Fruit fly (Drosophila melanogaster) whole organism, embryonic: ENCODE measurements around the gene Syx1A.

Experiments
- CG10462 ChIP-seq: fragments of 200-800 bp; sonication (Bioruptor generic); optimal IDR thresholded peaks from 2 replicates; lab custom pipeline; 2016; ENCODE audit warnings: missing biosample characterization, missing genetic modification characterization
- CG11504 ChIP-seq: fragments of 200-800 bp; sonication (Bioruptor generic); optimal IDR thresholded peaks from 3 replicates; lab custom pipeline; 2019; ENCODE audit warnings: missing biosample characterization, mild to moderate bottlenecking, missing genetic modification characterization, moderate library complexity
- CG12071 ChIP-seq: fragments of 200-800 bp; sonication (Bioruptor generic); optimal IDR thresholded peaks from 3 replicates; lab custom pipeline; 2018; ENCODE audit warnings: missing biosample characterization, mild to moderate bottlenecking, missing genetic modification characterization
- CG14441 ChIP-seq: fragments of 200-800 bp; sonication (Bioruptor generic); IDR thresholded peaks from 2 replicates; pipeline ENCODE4 v1.3.6; 2022; ENCODE audit warnings: missing biosample characterization, missing genetic modification characterization
- CG16779 ChIP-seq: fragments of 200-800 bp; sonication (Bioruptor generic); IDR thresholded peaks from 2 replicates; pipeline ENCODE4 v1.3.6; 2022; ENCODE audit warnings: missing biosample characterization, missing genetic modification characterization
- CG17912 ChIP-seq: fragments of 200-800 bp; sonication (Bioruptor generic); optimal IDR thresholded peaks from 2 replicates; lab custom pipeline; 2018; ENCODE audit warnings: missing biosample characterization, mild to moderate bottlenecking, missing genetic modification characterization
- CG18262 ChIP-seq: fragments of 200-800 bp; optimal IDR thresholded peaks from 3 replicates; lab custom pipeline; 2019; ENCODE audit warnings: missing biosample characterization, mild to moderate bottlenecking, missing genetic modification characterization, moderate library complexity
- CG31388 ChIP-seq: fragments of 200-800 bp; sonication (Bioruptor generic); optimal IDR thresholded peaks from 2 replicates; lab custom pipeline; 2016; ENCODE audit warnings: missing biosample characterization, missing genetic modification characterization
- CG34224 ChIP-seq: fragments of 200-800 bp; sonication (Bioruptor generic); IDR thresholded peaks from 3 replicates; pipeline ENCODE4 v1.3.6; 2022; ENCODE audit warnings: missing biosample characterization, missing genetic modification characterization; ENCODE audit not compliant: partially characterized antibody
- CG34376 ChIP-seq: fragments of 200-800 bp; sonication (Bioruptor generic); optimal IDR thresholded peaks from 2 replicates; lab custom pipeline; 2018; ENCODE audit warnings: missing biosample characterization, mild to moderate bottlenecking, missing genetic modification characterization
- CG3726 ChIP-seq: fragments of 200-800 bp; sonication (Bioruptor generic); IDR thresholded peaks from 3 replicates; pipeline ENCODE4, ENCODE4 v1.3.6; 2022; ENCODE audit warnings: missing biosample characterization, missing genetic modification characterization
- CG3995 ChIP-seq: fragments of 200-800 bp; sonication (Bioruptor generic); optimal IDR thresholded peaks from 3 replicates; lab custom pipeline; 2016; ENCODE audit warnings: missing biosample characterization, missing genetic modification characterization
- CG4820 ChIP-seq: fragments of 200-800 bp; sonication (Bioruptor generic); optimal IDR thresholded peaks from 3 replicates; lab custom pipeline; 2016; ENCODE audit warnings: missing biosample characterization, missing genetic modification characterization
- CG5180 ChIP-seq: fragments of 200-800 bp; sonication (Bioruptor generic); optimal IDR thresholded peaks from 3 replicates; lab custom pipeline; 2017; ENCODE audit warnings: missing biosample characterization, missing genetic modification characterization, mild to moderate bottlenecking, moderate library complexity, missing genetic modification reagents
- CG6813 ChIP-seq: fragments of 200-800 bp; sonication (Bioruptor generic); optimal IDR thresholded peaks from 2 replicates; lab custom pipeline; 2017; ENCODE audit warnings: missing biosample characterization, missing genetic modification characterization, mild to moderate bottlenecking, moderate library complexity, missing genetic modification reagents
- CG7745 ChIP-seq: fragments of 200-800 bp; sonication (Bioruptor generic); optimal IDR thresholded peaks from 2 replicates; lab custom pipeline; 2018; ENCODE audit warnings: missing biosample characterization, mild to moderate bottlenecking, missing genetic modification characterization, moderate library complexity
- CG9437 ChIP-seq: fragments of 200-800 bp; sonication (Bioruptor generic); optimal IDR thresholded peaks from 2 replicates; lab custom pipeline; 2018; ENCODE audit warnings: missing biosample characterization, mild to moderate bottlenecking, missing genetic modification characterization
- CG9876 ChIP-seq: fragments of 200-800 bp; sonication (Bioruptor generic); optimal IDR thresholded peaks from 2 replicates; lab custom pipeline; 2016; ENCODE audit warnings: missing biosample characterization, missing genetic modification characterization
- CG9932 ChIP-seq: fragments of 200-800 bp; sonication (Bioruptor generic); IDR thresholded peaks from 2 replicates; pipeline ENCODE4 v1.3.6; 2022; ENCODE audit warnings: missing biosample characterization, missing genetic modification characterization
- CTCF ChIP-seq: fragments of 200-800 bp; sonication (Bioruptor generic); optimal IDR thresholded peaks from 2 replicates; lab custom pipeline; 2017; ENCODE audit warnings: missing biosample characterization, mild to moderate bottlenecking, missing genetic modification characterization, moderate library complexity
- E2f2 ChIP-seq: fragments of 200-800 bp; sonication (Bioruptor generic); IDR thresholded peaks from 2 replicates; pipeline ENCODE4 v1.3.6; 2022; ENCODE audit warnings: missing biosample characterization, missing genetic modification characterization
- Hey ChIP-seq: fragments of 200-800 bp; sonication (Bioruptor generic); optimal IDR thresholded peaks from 3 replicates; lab custom pipeline; 2018; ENCODE audit warnings: missing biosample characterization, mild to moderate bottlenecking, missing genetic modification characterization
- Hr51 ChIP-seq, 2 experiments: fragments of 200-800 bp; sonication (Bioruptor generic); optimal IDR thresholded peaks; 2 replicates in 1 of 2; 3 replicates in 1 of 2; lab custom pipeline; 2016 to 2018; ENCODE audit warnings: missing biosample characterization in 2 of 2, missing genetic modification characterization in 2 of 2, mild to moderate bottlenecking in 1 of 2, moderate library complexity in 1 of 2
- Hsf ChIP-seq: fragments of 200-800 bp; sonication (Bioruptor generic); optimal IDR thresholded peaks from 3 replicates; lab custom pipeline; 2016; ENCODE audit warnings: missing biosample characterization, missing genetic modification characterization
- MBD-R2 ChIP-seq: fragments of 200-800 bp; sonication (Bioruptor generic); IDR thresholded peaks from 2 replicates; pipeline ENCODE4 v1.3.6; 2022; ENCODE audit warnings: missing biosample characterization, missing genetic modification characterization
- Med ChIP-seq: fragments of 200-800 bp; sonication (Bioruptor generic); peaks from one replicate; lab custom pipeline; 2016; ENCODE audit warnings: missing biosample characterization, missing genetic modification characterization, mild to moderate bottlenecking, inconsistent platforms, moderate library complexity
- Sin3A ChIP-seq: fragments of >200 bp; optimal IDR thresholded peaks from 2 replicates; lab custom pipeline; 2018
- Sox100B ChIP-seq: fragments of 200-800 bp; sonication (Bioruptor generic); optimal IDR thresholded peaks from 3 replicates; lab custom pipeline; 2018; ENCODE audit warnings: missing biosample characterization, mild to moderate bottlenecking, missing genetic modification characterization
- Stat92E ChIP-seq, 3 experiments: fragments of >200 bp in 2 of 3; fragments of 200-800 bp in 1 of 3; sonication (Bioruptor generic) in 1 of 3; optimal IDR thresholded peaks; 2 replicates each; lab custom pipeline; 2017 to 2019; ENCODE audit warnings: missing biosample characterization in 3 of 3, missing genetic modification characterization in 3 of 3, mild to moderate bottlenecking in 1 of 3, moderate library complexity in 1 of 3
- ac ChIP-seq: fragments of 200-800 bp; sonication (Bioruptor generic); optimal IDR thresholded peaks from 3 replicates; lab custom pipeline; 2017; ENCODE audit warnings: missing biosample characterization, mild to moderate bottlenecking, missing genetic modification characterization
- ase ChIP-seq: fragments of 200-800 bp; sonication (Bioruptor generic); IDR thresholded peaks from 3 replicates; pipeline ENCODE4 v1.3.6; 2022; ENCODE audit warnings: missing biosample characterization, missing genetic modification characterization
- chif ChIP-seq, 2 experiments: fragments of 200-800 bp; sonication (Bioruptor generic); optimal IDR thresholded peaks; 3 replicates each; lab custom pipeline; 2016; ENCODE audit warnings: missing biosample characterization in 2 of 2, missing genetic modification characterization in 2 of 2
- chm ChIP-seq: fragments of 200-800 bp; sonication (Bioruptor generic); IDR thresholded peaks from 2 replicates; pipeline ENCODE4 v1.3.6; 2022; ENCODE audit warnings: missing biosample characterization, missing genetic modification characterization
- chn ChIP-seq: fragments of 200-800 bp; sonication (Bioruptor generic); optimal IDR thresholded peaks from 2 replicates; lab custom pipeline; 2016; ENCODE audit warnings: missing biosample characterization, missing genetic modification characterization
- cwo ChIP-seq: fragments of 200-800 bp; sonication (Bioruptor generic); optimal IDR thresholded peaks from 3 replicates; lab custom pipeline; 2017; ENCODE audit warnings: missing biosample characterization, missing genetic modification characterization, mild to moderate bottlenecking, moderate library complexity, missing genetic modification reagents
- da ChIP-seq: fragments of 200-800 bp; sonication (Bioruptor generic); optimal IDR thresholded peaks from 2 replicates; lab custom pipeline; 2016; ENCODE audit warnings: missing biosample characterization, missing genetic modification characterization
- dati ChIP-seq: fragments of 200-800 bp; sonication (Bioruptor generic); IDR thresholded peaks from 2 replicates; pipeline ENCODE4 v1.3.6; 2022; ENCODE audit warnings: missing biosample characterization, missing genetic modification characterization
- exex ChIP-seq: fragments of 200-800 bp; sonication (Bioruptor generic); optimal IDR thresholded peaks from 4 replicates; lab custom pipeline; 2018; ENCODE audit warnings: missing biosample characterization, mild to moderate bottlenecking, missing genetic modification characterization, moderate library complexity
- fd96Cb ChIP-seq: fragments of 200-800 bp; sonication (Bioruptor generic); optimal IDR thresholded peaks from 2 replicates; lab custom pipeline; 2018; ENCODE audit warnings: missing biosample characterization, mild to moderate bottlenecking, missing genetic modification characterization, moderate library complexity
- gfzf ChIP-seq: fragments of 200-800 bp; sonication (Bioruptor generic); optimal IDR thresholded peaks from 2 replicates; lab custom pipeline; 2016; ENCODE audit warnings: missing biosample characterization, mild to moderate bottlenecking, missing genetic modification characterization, moderate library complexity
- kay ChIP-seq: fragments of 200-800 bp; sonication (Bioruptor generic); optimal IDR thresholded peaks from 2 replicates; lab custom pipeline; 2016; ENCODE audit warnings: missing biosample characterization, missing genetic modification characterization
- nau ChIP-seq: fragments of 200-800 bp; sonication (Bioruptor generic); optimal IDR thresholded peaks from 3 replicates; lab custom pipeline; 2017; ENCODE audit warnings: missing biosample characterization, mild to moderate bottlenecking, missing genetic modification characterization, missing genetic modification reagents
- org-1 ChIP-seq: fragments of 200-800 bp; sonication (Bioruptor generic); optimal IDR thresholded peaks from 2 replicates; lab custom pipeline; 2017; ENCODE audit warnings: missing biosample characterization, missing genetic modification characterization
- otp ChIP-seq: fragments of 200-800 bp; sonication (Bioruptor generic); IDR thresholded peaks from 3 replicates; pipeline ENCODE4, ENCODE4 v1.3.6; 2022; ENCODE audit warnings: missing biosample characterization, missing genetic modification characterization
- phol ChIP-seq: fragments of 200-800 bp; sonication (Bioruptor generic); optimal IDR thresholded peaks from 3 replicates; lab custom pipeline; 2018; ENCODE audit warnings: missing biosample characterization, mild to moderate bottlenecking, missing genetic modification characterization, moderate library complexity
- run ChIP-seq: fragments of 200-800 bp; sonication (Bioruptor generic); optimal IDR thresholded peaks from 3 replicates; lab custom pipeline; 2018; ENCODE audit warnings: missing biosample characterization, mild to moderate bottlenecking, missing genetic modification characterization
- sens ChIP-seq: fragments of 200-800 bp; sonication (Bioruptor generic); peaks from one replicate; lab custom pipeline; 2016; ENCODE audit warnings: missing biosample characterization, missing genetic modification characterization
- stwl ChIP-seq: fragments of 200-800 bp; sonication (Bioruptor generic); optimal IDR thresholded peaks from 3 replicates; lab custom pipeline; 2018; ENCODE audit warnings: missing biosample characterization, mild to moderate bottlenecking, missing genetic modification characterization, moderate library complexity
- sug ChIP-seq: fragments of 200-800 bp; optimal IDR thresholded peaks from 2 replicates; lab custom pipeline; 2019; ENCODE audit warnings: missing biosample characterization, mild to moderate bottlenecking, missing genetic modification characterization, moderate library complexity
- tll ChIP-seq, 2 experiments: fragments of 200-800 bp in 1 of 2; fragments of >200 bp in 1 of 2; sonication (Bioruptor generic) in 1 of 2; optimal IDR thresholded peaks; 2 replicates each; lab custom pipeline; 2017 to 2019; ENCODE audit warnings: missing biosample characterization in 2 of 2, missing genetic modification characterization in 2 of 2, mild to moderate bottlenecking in 1 of 2, moderate library complexity in 1 of 2
- tna ChIP-seq: fragments of 200-800 bp; sonication (Bioruptor generic); IDR thresholded peaks from 2 replicates; pipeline ENCODE4 v1.3.6; 2022; ENCODE audit warnings: missing biosample characterization, missing genetic modification characterization; ENCODE audit not compliant: partially characterized antibody
- ttk ChIP-seq: fragments of 200-800 bp; sonication (Bioruptor generic); IDR thresholded peaks from 2 replicates; pipeline ENCODE4 v2.1.2; 2022; ENCODE audit warnings: missing biosample characterization, missing genetic modification characterization
- vfl ChIP-seq: fragments of 200-800 bp; sonication (Bioruptor generic); optimal IDR thresholded peaks from 2 replicates; lab custom pipeline; 2016; ENCODE audit warnings: missing biosample characterization, missing genetic modification characterization

Syx1A gene

dm6 chr3R:24137311-24137945 is 31.9 kb upstream of the Syx1A start, which contains the start of gene Npc2f:
Gene Npc2f (plus strand): TSS chr3R:24137895.
- TF ChIP-seq CG14441 = no peak
- TF ChIP-seq Med (GFP tag; lab: Kevin White, UChicago) = peak; percentile 38
- TF ChIP-seq cwo (GFP tag; lab: Kevin White, UChicago) = peak; percentile 40
- TF ChIP-seq CG3726 = no peak
- TF ChIP-seq sug = peak; percentile 51
- no peak for TF ChIP-seq Sox100B (GFP tag; lab: Kevin White, UChicago)
- TF ChIP-seq CG5180 = no peak
- TF ChIP-seq Stat92E (GFP tag; optimal IDR thresholded peaks at IDR 0.05; lab: Kevin White, UChicago) = no peak
- no peak for TF ChIP-seq ac
- TF ChIP-seq CG3995 = no peak
- TF ChIP-seq fd96Cb = no peak
- TF ChIP-seq CG6813 (GFP tag; lab: Kevin White, UChicago) = no peak
- no peak for TF ChIP-seq nau (GFP tag; lab: Kevin White, UChicago)
- TF ChIP-seq chm (GFP tag; lab: Robert Waterston, UW) = no peak
- TF ChIP-seq exex (tag; lab: Kevin White, UChicago) = peak; percentile 98
- no peak for TF ChIP-seq CG9932
- TF ChIP-seq CTCF (GFP tag; lab: Kevin White, UChicago) = no peak
- TF ChIP-seq CG7745 (tag; lab: Kevin White, UChicago) = no peak
- peak; percentile 55 for TF ChIP-seq CG34376
- peak; percentile 58 for TF ChIP-seq Hey
- no peak for TF ChIP-seq phol (tag; lab: Kevin White, UChicago)
- TF ChIP-seq Hsf (GFP tag; lab: Kevin White, UChicago) = no peak
- TF ChIP-seq CG34224 (GFP tag; lab: Robert Waterston, UW) = no peak
- no peak for TF ChIP-seq CG11504 (tag; lab: Kevin White, UChicago)
- TF ChIP-seq kay (GFP tag; lab: Kevin White, UChicago) = no peak
- TF ChIP-seq vfl (GFP tag; lab: Kevin White, UChicago) = no peak
- no peak for TF ChIP-seq CG18262 (tag; lab: Kevin White, UChicago)
- no peak for TF ChIP-seq CG16779
- TF ChIP-seq chn = no peak
- TF ChIP-seq CG31388 (GFP tag; lab: Kevin White, UChicago) = no peak
- no peak for TF ChIP-seq org-1
- TF ChIP-seq da = no peak
- TF ChIP-seq ase (GFP tag; lab: Robert Waterston, UW) = no peak
- no peak for TF ChIP-seq Hr51 (GFP tag; optimal IDR thresholded peaks at IDR 0.05; lab: Kevin White, UChicago)
- TF ChIP-seq tll (GFP tag; optimal IDR thresholded peaks at IDR 0.05; lab: Kevin White, UChicago) = no peak
- no peak for TF ChIP-seq otp (GFP tag; lab: Robert Waterston, UW)
- TF ChIP-seq dati (GFP tag; lab: Robert Waterston, UW) = no peak
- TF ChIP-seq MBD-R2 (GFP tag; lab: Robert Waterston, UW) = no peak
- TF ChIP-seq CG9876 (GFP tag; lab: Kevin White, UChicago) = no peak

DNA sequence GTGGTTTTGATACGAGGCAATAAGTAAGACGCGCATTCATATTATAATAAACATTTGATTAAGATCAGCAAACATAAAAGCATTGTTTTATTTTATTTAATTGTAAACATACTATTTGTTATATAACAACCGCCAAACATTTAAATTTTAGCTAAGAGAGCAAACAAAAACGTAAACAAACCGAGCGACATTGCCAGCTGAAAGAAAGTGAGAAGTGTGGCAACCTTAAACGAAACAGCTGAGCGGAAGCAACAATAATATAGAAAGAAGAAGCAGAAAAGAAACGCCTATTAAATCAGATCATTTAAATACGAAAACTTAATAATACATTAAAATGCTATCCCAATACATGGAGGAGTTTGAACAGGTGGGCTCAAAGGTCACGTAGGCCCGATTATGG is 29.0 kb upstream of the Syx1A start, which contains the start of gene Sec10:
TSS of gene Sec10 (plus strand) at position 252 of the 400 bp plus-strand sequence.
- TF ChIP-seq CG9437 (peak; percentile 54), CG17912 (GFP tag; lab: Kevin White, UChicago) (peak; percentile 48), tna (no peak), CG6813 (GFP tag; lab: Kevin White, UChicago) (no peak), run (tag; lab: Kevin White, UChicago) (no peak), ttk (no peak), CG12071 (GFP tag; lab: Kevin White, UChicago) (no peak), E2f2 (GFP tag; lab: Robert Waterston, UW) (peak; percentile 89), gfzf (GFP tag; lab: Kevin White, UChicago) (peak; percentile 9), sens (peak; percentile 86), Sin3A (lab: Kevin White, UChicago) (peak; percentile 14), CG4820 (GFP tag; lab: Kevin White, UChicago) (no peak), chif (GFP tag; optimal IDR thresholded peaks at IDR 0.05; lab: Kevin White, UChicago) (no peak), stwl (tag; lab: Kevin White, UChicago) (peak; percentile 73), CG10462 (GFP tag; lab: Kevin White, UChicago) (no peak)
